Fruit fly (Drosophila melanogaster): Measurements from ENCODE around the gene CG31538.

DNA sequence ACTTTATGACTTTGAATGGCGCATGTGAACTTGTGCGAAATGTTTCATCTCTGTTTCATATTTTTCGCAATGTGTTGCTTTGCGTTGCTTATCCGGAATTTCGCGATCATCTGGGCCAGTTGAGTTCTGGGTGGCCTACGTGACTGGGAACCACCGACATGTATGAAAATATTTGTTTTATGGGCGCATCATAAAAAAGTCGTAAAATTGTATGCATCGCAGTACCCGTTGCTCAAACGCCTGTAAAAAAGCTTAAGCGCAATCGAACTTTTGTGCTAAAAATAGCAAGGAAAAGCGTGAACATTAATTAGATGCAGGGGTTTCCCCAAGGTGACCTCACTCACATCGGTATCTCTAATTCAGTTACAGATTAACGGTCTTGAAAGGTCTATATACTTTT is 11.4 kb downstream of the CG31538 start:
- TF ChIP-seq h (GFP tag; optimal IDR thresholded peaks at IDR 0.05): no peak
- TF ChIP-seq Abd-B (GFP tag; optimal IDR thresholded peaks at IDR 0.05): no peak
- TF ChIP-seq CG32264 (GFP tag; optimal IDR thresholded peaks at IDR 0.05): no peak
- TF ChIP-seq usp (GFP tag; optimal IDR thresholded peaks at IDR 0.05): no peak
- TF ChIP-seq rgr (GFP tag; optimal IDR thresholded peaks at IDR 0.05): no peak
- TF ChIP-seq Myc (optimal IDR thresholded peaks at IDR 0.05): no peak
- no peak for TF ChIP-seq br (GFP tag; optimal IDR thresholded peaks at IDR 0.05)
- no peak for TF ChIP-seq dl (GFP tag; optimal IDR thresholded peaks at IDR 0.05; ENCODE audit: insufficient read depth in 1 of 2, partially characterized antibody in 2 of 2)
- TF ChIP-seq psq (GFP tag; optimal IDR thresholded peaks at IDR 0.05): no peak
- TF ChIP-seq fru (GFP tag; optimal IDR thresholded peaks at IDR 0.05): no peak
- no peak for TF ChIP-seq HLH106 (tag; optimal IDR thresholded peaks at IDR 0.05)
- TF ChIP-seq GATAd (GFP tag; optimal IDR thresholded peaks at IDR 0.05): no peak
- TF ChIP-seq Hnf4 (GFP tag; optimal IDR thresholded peaks at IDR 0.05): no peak
- no peak for TF ChIP-seq OdsH (GFP tag; optimal IDR thresholded peaks at IDR 0.05)

Data from whole organism, wandering third instar larva.